Worm (Caenorhabditis elegans) whole organism, L3 larva: Measurements from ENCODE around the gene cpin-1.

Experiments used
- ama-1 ChIP-seq: fragments of 150-350 bp; optimal IDR thresholded peaks from 2 replicates; lab custom pipeline; 2018
- fos-1 ChIP-seq: fragments of 150-350 bp; optimal IDR thresholded peaks from 2 replicates; lab custom pipeline; 2014; ENCODE audit warnings: missing biosample characterization, missing genetic modification characterization
- hmg-11 ChIP-seq: sonication (generic microtip); optimal IDR thresholded peaks from 2 replicates; lab custom pipeline; 2016; ENCODE audit warnings: missing genetic modification characterization, missing compliant biosample characterization
- mml-1 ChIP-seq: fragments of 150-350 bp; sonication (generic microtip); optimal IDR thresholded peaks from 3 replicates; lab custom pipeline; 2014; ENCODE audit warnings: missing biosample characterization, missing genetic modification characterization
- nfya-1 ChIP-seq: sonication (generic microtip); optimal IDR thresholded peaks from 2 replicates; lab custom pipeline; 2017; ENCODE audit warnings: missing genetic modification characterization, mild to moderate bottlenecking, missing compliant biosample characterization, antibody characterized with exemption, moderate library complexity; ENCODE audit not compliant: insufficient read depth
- nhr-12 ChIP-seq: fragments of 150-350 bp; optimal IDR thresholded peaks from 2 replicates; lab custom pipeline; 2014; ENCODE audit warnings: missing biosample characterization, missing genetic modification characterization
- skn-1 ChIP-seq: fragments of 150-350 bp; optimal IDR thresholded peaks from 2 replicates; lab custom pipeline; 2014; ENCODE audit warnings: missing biosample characterization, missing genetic modification characterization

DNA sequence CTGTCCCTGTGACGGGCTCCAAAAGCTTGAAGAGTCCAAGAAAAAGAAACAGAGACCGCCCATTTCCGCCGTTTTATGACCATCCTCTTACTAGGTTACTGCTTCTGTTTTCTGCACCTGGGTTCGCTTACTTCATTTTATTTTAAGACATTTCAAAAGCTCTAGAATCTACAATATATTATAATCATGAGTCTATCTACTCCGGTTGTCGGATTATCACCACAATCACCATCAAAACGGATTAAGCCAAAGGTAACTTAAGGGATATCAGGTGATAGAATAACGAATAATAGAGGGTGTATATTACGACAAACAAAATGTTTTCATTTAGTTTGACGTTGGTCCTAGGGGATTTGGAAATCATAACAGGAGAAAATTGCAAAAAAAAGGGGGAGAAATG, 18.1 kb upstream of the cpin-1 start:
- TF ChIP-seq nfya-1 (tag; lab: Kevin White, UChicago) = no peak
- TF ChIP-seq fos-1 (tag; lab: Kevin White, UChicago) = no peak
- no peak for TF ChIP-seq nhr-12 (tag; lab: Kevin White, UChicago)
- no peak for TF ChIP-seq ama-1 (lab: Kevin White, UChicago)
- TF ChIP-seq mml-1 (tag; lab: Kevin White, UChicago) = no peak
- TF ChIP-seq hmg-11 (tag; lab: Kevin White, UChicago) = no peak
- TF ChIP-seq skn-1 (tag; lab: Kevin White, UChicago) = no peak
